Fruit fly (Drosophila melanogaster) whole organism, prepupa: Measurements from ENCODE around the gene Irk1.

Source experiments
- CG10631 ChIP-seq: fragments of 200-800 bp; sonication (Bioruptor generic); optimal IDR thresholded peaks from 2 replicates; lab custom pipeline; 2016; ENCODE audit warnings: missing biosample characterization, missing genetic modification characterization
- CG31627 ChIP-seq: fragments of 200-800 bp; sonication (Bioruptor generic); optimal IDR thresholded peaks from 3 replicates; lab custom pipeline; 2016; ENCODE audit warnings: missing biosample characterization, missing genetic modification characterization
- CG6163 ChIP-seq: fragments of 200-800 bp; sonication (Bioruptor generic); IDR thresholded peaks from 3 replicates; pipeline ENCODE4 v1.3.6; 2022; ENCODE audit warnings: missing biosample characterization, missing genetic modification characterization
- CG6276 ChIP-seq: fragments of 200-800 bp; sonication (Bioruptor generic); optimal IDR thresholded peaks from 2 replicates; lab custom pipeline; 2017; ENCODE audit warnings: missing biosample characterization, mild to moderate bottlenecking, missing genetic modification characterization
- CG6854 ChIP-seq: fragments of 200-800 bp; sonication (Bioruptor generic); optimal IDR thresholded peaks from 2 replicates; lab custom pipeline; 2017; ENCODE audit warnings: missing biosample characterization, mild to moderate bottlenecking, missing genetic modification characterization
- Eip75B ChIP-seq: fragments of 200-800 bp; sonication (Bioruptor generic); optimal IDR thresholded peaks from 3 replicates; lab custom pipeline; 2016; ENCODE audit warnings: missing biosample characterization, missing genetic modification characterization
- Hr4 ChIP-seq: fragments of 200-800 bp; sonication (Bioruptor generic); optimal IDR thresholded peaks from 3 replicates; lab custom pipeline; 2016; ENCODE audit warnings: missing biosample characterization, missing genetic modification characterization
- Sox14 ChIP-seq: fragments of 200-800 bp; sonication (Bioruptor generic); optimal IDR thresholded peaks from 3 replicates; lab custom pipeline; 2016; ENCODE audit warnings: missing biosample characterization, missing genetic modification characterization
- dsx ChIP-seq: fragments of 200-800 bp; optimal IDR thresholded peaks from 3 replicates; lab custom pipeline; 2019; ENCODE audit warnings: missing biosample characterization, mild to moderate bottlenecking, missing genetic modification characterization, moderate library complexity; ENCODE audit not compliant: poor library complexity, severe bottlenecking
- lz ChIP-seq: fragments of 200-800 bp; sonication (Bioruptor generic); optimal IDR thresholded peaks from 3 replicates; lab custom pipeline; 2016; ENCODE audit warnings: missing biosample characterization, missing genetic modification characterization
- salr ChIP-seq, 2 experiments: fragments of 200-800 bp; sonication (Bioruptor generic); optimal IDR thresholded peaks; 3 replicates each; lab custom pipeline; 2016 to 2018; ENCODE audit warnings: missing biosample characterization in 2 of 2, missing genetic modification characterization in 2 of 2, mild to moderate bottlenecking in 1 of 2

DNA sequence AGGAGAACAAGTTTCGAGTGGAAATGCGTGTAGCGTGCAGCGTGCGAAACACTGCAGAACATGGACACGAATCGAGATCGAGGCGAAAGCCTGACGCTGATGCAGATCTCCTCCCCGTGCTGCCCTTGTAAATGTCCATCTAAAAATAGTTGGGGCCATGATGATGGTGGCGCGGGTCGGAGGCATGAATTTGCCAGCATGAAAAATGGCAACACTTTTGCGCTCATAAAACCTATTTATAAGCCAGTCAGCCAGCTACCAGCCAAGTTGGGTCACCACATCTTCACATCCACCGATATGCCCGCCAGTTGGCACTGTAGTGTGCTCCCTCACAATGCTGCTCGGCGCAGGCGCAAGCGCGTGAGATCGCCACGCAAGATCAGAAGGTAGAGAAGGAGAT is 19.7 kb upstream of the Irk1 start:
- TF ChIP-seq Sox14 (GFP tag; lab: Kevin White, UChicago) (peak; percentile 54), CG31627 (GFP tag; lab: Kevin White, UChicago) (peak; percentile 72), lz (GFP tag; lab: Kevin White, UChicago) (peak; percentile 76), CG10631 (GFP tag; lab: Kevin White, UChicago) (no peak), Hr4 (GFP tag; lab: Kevin White, UChicago) (no peak), CG6276 (GFP tag; lab: Kevin White, UChicago) (peak; percentile 5), salr (GFP tag; optimal IDR thresholded peaks at IDR 0.05; lab: Kevin White, UChicago) (no peak), CG6163 (GFP tag; lab: Robert Waterston, UW) (no peak; the same call in 1 of the 3 replicates), dsx (peak; percentile 75), CG6854 (no peak), Eip75B (peak; percentile 61)
